Fruit fly (Drosophila melanogaster): ENCODE results near the gene Spn28Da.

The Spn28Da gene

dm6 chr2L:7916368-7916767 is 27.4 kb upstream of the Spn28Da start (continued):
- TF ChIP-seq CG11723 (GFP tag; optimal IDR thresholded peaks at IDR 0.05) (peak; percentile 30), Oaz (GFP tag; IDR thresholded peaks at IDR 0.05) (peak; percentile 65), Hr3 (GFP tag; optimal IDR thresholded peaks at IDR 0.05) (peak; percentile 63), CG16813 (GFP tag; IDR thresholded peaks at IDR 0.05; ENCODE audit: partially characterized antibody) (no peak), CG13894 (tag; optimal IDR thresholded peaks at IDR 0.05) (no peak), scrt (GFP tag; optimal IDR thresholded peaks at IDR 0.05) (no peak), CG18262 (tag; optimal IDR thresholded peaks at IDR 0.05) (no peak), CG9876 (GFP tag; optimal IDR thresholded peaks at IDR 0.05) (no peak), dpn (GFP tag; optimal IDR thresholded peaks at IDR 0.05) (peak; percentile 30 to 78), bigmax (GFP tag; optimal IDR thresholded peaks at IDR 0.05) (no peak), CG18619 (GFP tag; optimal IDR thresholded peaks at IDR 0.05) (peak; percentile 69), Dll (GFP tag; IDR thresholded peaks at IDR 0.05; ENCODE audit: partially characterized antibody) (no peak), eyg (GFP tag; optimal IDR thresholded peaks at IDR 0.05) (no peak), CG14710 (tag; optimal IDR thresholded peaks at IDR 0.05) (no peak), Sox100B (GFP tag; optimal IDR thresholded peaks at IDR 0.05) (peak; percentile 48), dan (GFP tag; IDR thresholded peaks at IDR 0.05) (no peak), sisA (GFP tag; IDR thresholded peaks at IDR 0.05) (peak; percentile 82), CG11247 (GFP tag; IDR thresholded peaks at IDR 0.05) (peak; percentile 47; the same call in 1 of the 2 replicates), chn (GFP tag; optimal IDR thresholded peaks at IDR 0.05) (peak; percentile 45), CG4424 (GFP tag; optimal IDR thresholded peaks at IDR 0.05) (no peak), unc-4 (GFP tag; IDR thresholded peaks at IDR 0.05; ENCODE audit: partially characterized antibody) (no peak), CG30020 (tag; optimal IDR thresholded peaks at IDR 0.05) (no peak), kah (GFP tag; optimal IDR thresholded peaks at IDR 0.05) (no peak), CG8290 (GFP tag; optimal IDR thresholded peaks at IDR 0.05) (no peak), CG8290 (tag; optimal IDR thresholded peaks at IDR 0.05) (peak in 1 of 2 experiments; percentile 90), ci (GFP tag; IDR thresholded peaks at IDR 0.05) (peak; percentile 84), CG12071 (GFP tag; optimal IDR thresholded peaks at IDR 0.05) (no peak), CG2712 (tag; optimal IDR thresholded peaks at IDR 0.05) (no peak), mam (GFP tag; optimal IDR thresholded peaks at IDR 0.05) (peak; percentile 53), Scr (GFP tag; IDR thresholded peaks at IDR 0.05; ENCODE audit: partially characterized antibody) (no peak), CG2199 (GFP tag; IDR thresholded peaks at IDR 0.05) (no peak), CG1233 (GFP tag; optimal IDR thresholded peaks at IDR 0.05) (no peak), Oli (tag; optimal IDR thresholded peaks at IDR 0.05) (peak; percentile 80), Adf1 (GFP tag; IDR thresholded peaks at IDR 0.05) (peak; percentile 44), CG11085 (GFP tag; IDR thresholded peaks at IDR 0.05) (no peak), NFAT (GFP tag; IDR thresholded peaks at IDR 0.05) (peak; percentile 29), CG9609 (GFP tag; optimal IDR thresholded peaks at IDR 0.05) (peak; percentile 66), CG9817 (tag; optimal IDR thresholded peaks at IDR 0.05) (peak; percentile 81), ac (GFP tag; optimal IDR thresholded peaks at IDR 0.05) (no peak), CG6683 (GFP tag; optimal IDR thresholded peaks at IDR 0.05) (no peak), CG4707 (GFP tag; optimal IDR thresholded peaks at IDR 0.05) (no peak), amos (GFP tag; IDR thresholded peaks at IDR 0.05; ENCODE audit: partially characterized antibody) (no peak), CG7963 (GFP tag; IDR thresholded peaks at IDR 0.05; ENCODE audit: partially characterized antibody) (no peak), Optix (GFP tag; IDR thresholded peaks at IDR 0.05) (peak; percentile 44; the same call in 2 of the 3 replicates), Hr51 (GFP tag; optimal IDR thresholded peaks at IDR 0.05) (peak in 1 of 2 experiments; percentile 80), CG10267 (tag; optimal IDR thresholded peaks at IDR 0.05) (peak; percentile 18), h (optimal IDR thresholded peaks at IDR 0.05) (no peak), sr (GFP tag; IDR thresholded peaks at IDR 0.05) (peak; percentile 93), trem (tag; optimal IDR thresholded peaks at IDR 0.05) (no peak), B-H1 (GFP tag; IDR thresholded peaks at IDR 0.05) (peak; percentile 63), CG4820 (GFP tag; optimal IDR thresholded peaks at IDR 0.05) (no peak)

All from whole organism, embryonic.